Fruit fly (Drosophila melanogaster) whole organism, wandering third instar larva: ENCODE measurements around the gene cup.

Source experiments
- CG9705 ChIP-seq: fragments of 200-800 bp; sonication (Bioruptor generic); optimal IDR thresholded peaks from 2 replicates; lab custom pipeline; 2018; ENCODE audit warnings: missing biosample characterization, mild to moderate bottlenecking, missing genetic modification characterization
- GATAd ChIP-seq: sonication (Bioruptor generic); optimal IDR thresholded peaks from 2 replicates; lab custom pipeline; 2016; ENCODE audit warnings: missing biosample characterization, missing genetic modification characterization
- Jra ChIP-seq: sonication (Bioruptor generic); optimal IDR thresholded peaks from 2 replicates; lab custom pipeline; 2016; ENCODE audit warnings: missing biosample characterization, missing genetic modification characterization
- dl ChIP-seq, 2 experiments: fragments of 175-275, 200-275 bp in 1 of 2; fragments of 200-275 bp in 1 of 2; sonication (Bioruptor generic); optimal IDR thresholded peaks; lab custom pipeline; 2018; ENCODE audit warnings: mild to moderate bottlenecking in 2 of 2, missing biosample characterization in 2 of 2, missing genetic modification characterization in 2 of 2, moderate library complexity in 2 of 2; ENCODE audit not compliant: partially characterized antibody in 2 of 2, insufficient read depth in 1 of 2
- fru ChIP-seq: fragments of 200-800 bp; sonication (Bioruptor generic); optimal IDR thresholded peaks from 3 replicates; lab custom pipeline; 2016; ENCODE audit warnings: missing biosample characterization, mild to moderate bottlenecking, missing genetic modification characterization
- pan ChIP-seq: fragments of >200 bp; optimal IDR thresholded peaks from 2 replicates; lab custom pipeline; 2017
- psq ChIP-seq: fragments of 200-800 bp; sonication (Bioruptor generic); optimal IDR thresholded peaks from 3 replicates; lab custom pipeline; 2017; ENCODE audit warnings: missing biosample characterization, mild to moderate bottlenecking, missing genetic modification characterization, moderate library complexity
- tai ChIP-seq: sonication (Bioruptor generic); optimal IDR thresholded peaks from 2 replicates; lab custom pipeline; 2016; ENCODE audit warnings: missing biosample characterization, missing genetic modification characterization

dm6 chr2L:6686612-6687011 lies 23.1 kb downstream of the cup start, which contains the start of gene CG11327:
- TF ChIP-seq Jra (no peak), psq (no peak), fru (GFP tag; lab: Kevin White, UChicago) (no peak), GATAd (no peak), CG9705 (no peak), dl (GFP tag; optimal IDR thresholded peaks at IDR 0.05; lab: Kevin White, UChicago; ENCODE audit: insufficient read depth in 1 of 2, partially characterized antibody in 2 of 2) (no peak), pan (lab: Kevin White, UChicago) (no peak), tai (no peak)
